Fruit fly (Drosophila melanogaster) whole organism, wandering third instar larva: ENCODE data around the gene CG11929.

Experiments used
- Abd-B ChIP-seq: fragments of >200 bp; optimal IDR thresholded peaks from 2 replicates; lab custom pipeline; 2017; ENCODE audit warnings: missing biosample characterization, missing genetic modification characterization
- CG32264 ChIP-seq: fragments of 200-800 bp; sonication (Bioruptor generic); optimal IDR thresholded peaks from 2 replicates; lab custom pipeline; 2016; ENCODE audit warnings: missing biosample characterization, missing genetic modification characterization
- CrebA ChIP-seq: fragments of 200-800 bp; sonication (Bioruptor generic); optimal IDR thresholded peaks from 2 replicates; lab custom pipeline; 2016; ENCODE audit warnings: missing biosample characterization, mild to moderate bottlenecking, missing genetic modification characterization, borderline replicate concordance
- Dif ChIP-seq: fragments of 200-275, 200-300 bp; sonication (Bioruptor generic); optimal IDR thresholded peaks from 2 replicates; lab custom pipeline; 2018; ENCODE audit warnings: missing biosample characterization, missing genetic modification characterization; ENCODE audit not compliant: partially characterized antibody
- GATAd ChIP-seq: sonication (Bioruptor generic); optimal IDR thresholded peaks from 2 replicates; lab custom pipeline; 2016; ENCODE audit warnings: missing biosample characterization, missing genetic modification characterization
- HLH106 ChIP-seq: fragments of 200-800 bp; optimal IDR thresholded peaks from 3 replicates; lab custom pipeline; 2019; ENCODE audit warnings: missing biosample characterization, mild to moderate bottlenecking, missing genetic modification characterization, moderate library complexity
- Hnf4 ChIP-seq: fragments of 200-800 bp; sonication (Bioruptor generic); optimal IDR thresholded peaks from 2 replicates; lab custom pipeline; 2016; ENCODE audit warnings: missing biosample characterization, mild to moderate bottlenecking, missing genetic modification characterization
- Hr78 ChIP-seq: fragments of >200 bp; optimal IDR thresholded peaks from 2 replicates; lab custom pipeline; 2017; ENCODE audit warnings: missing biosample characterization, missing genetic modification characterization
- Hr83 ChIP-seq: fragments of 200-300 bp; sonication (Bioruptor generic); optimal IDR thresholded peaks from 2 replicates; lab custom pipeline; 2016; ENCODE audit warnings: missing biosample characterization, mild to moderate bottlenecking, missing genetic modification characterization, moderate library complexity; ENCODE audit not compliant: poor library complexity, severe bottlenecking
- Jra ChIP-seq: sonication (Bioruptor generic); optimal IDR thresholded peaks from 2 replicates; lab custom pipeline; 2016; ENCODE audit warnings: missing biosample characterization, missing genetic modification characterization
- Myc ChIP-seq: fragments of >200 bp; optimal IDR thresholded peaks from 2 replicates; lab custom pipeline; 2017
- N ChIP-seq: fragments of >200 bp; optimal IDR thresholded peaks from 2 replicates; lab custom pipeline; 2018; ENCODE audit warnings: missing biosample characterization, missing external identifiers, missing genetic modification characterization
- Rel ChIP-seq, 2 experiments: fragments of 200-800 bp; sonication (Bioruptor generic) in 1 of 2; optimal IDR thresholded peaks; 2 replicates in 1 of 2; 3 replicates in 1 of 2; lab custom pipeline; 2016 to 2019; ENCODE audit warnings: mild to moderate bottlenecking in 2 of 2, missing biosample characterization in 2 of 2, missing genetic modification characterization in 2 of 2, moderate library complexity in 1 of 2
- Sp1 ChIP-seq: fragments of 200-800 bp; sonication (Bioruptor generic); optimal IDR thresholded peaks from 3 replicates; lab custom pipeline; 2019; ENCODE audit warnings: missing biosample characterization, mild to moderate bottlenecking, missing genetic modification characterization, moderate library complexity
- Vsx2 ChIP-seq: fragments of 200-300, 225-300 bp; sonication (Bioruptor generic); optimal IDR thresholded peaks from 2 replicates; lab custom pipeline; 2018; ENCODE audit warnings: missing biosample characterization, missing genetic modification characterization; ENCODE audit not compliant: partially characterized antibody
- br ChIP-seq: fragments of 200-800 bp; sonication (Bioruptor generic); optimal IDR thresholded peaks from 2 replicates; lab custom pipeline; 2016; ENCODE audit warnings: missing biosample characterization, missing genetic modification characterization
- brk ChIP-seq: fragments of 200-800 bp; sonication (Bioruptor generic); optimal IDR thresholded peaks from 2 replicates; lab custom pipeline; 2016; ENCODE audit warnings: missing biosample characterization, mild to moderate bottlenecking, missing genetic modification characterization
- dmrt93B ChIP-seq: fragments of 200-800 bp; sonication (Bioruptor generic); optimal IDR thresholded peaks from 2 replicates; lab custom pipeline; 2018; ENCODE audit warnings: missing biosample characterization, mild to moderate bottlenecking, missing genetic modification characterization
- dsf ChIP-seq: sonication (Bioruptor generic); optimal IDR thresholded peaks from 2 replicates; lab custom pipeline; 2016; ENCODE audit warnings: missing biosample characterization, missing genetic modification characterization, borderline replicate concordance
- ey ChIP-seq: fragments of 200-800 bp; sonication (Bioruptor generic); optimal IDR thresholded peaks from 2 replicates; lab custom pipeline; 2016; ENCODE audit warnings: missing biosample characterization, missing genetic modification characterization
- foxo ChIP-seq, 2 experiments: fragments of 200-800 bp; sonication (Bioruptor generic); optimal IDR thresholded peaks; 2 replicates in 1 of 2; 3 replicates in 1 of 2; lab custom pipeline; 2016 to 2017; ENCODE audit warnings: missing biosample characterization in 2 of 2, missing genetic modification characterization in 2 of 2
- fru ChIP-seq: fragments of 200-800 bp; sonication (Bioruptor generic); optimal IDR thresholded peaks from 3 replicates; lab custom pipeline; 2016; ENCODE audit warnings: missing biosample characterization, mild to moderate bottlenecking, missing genetic modification characterization
- h ChIP-seq: fragments of 200-800 bp; sonication (Bioruptor generic); optimal IDR thresholded peaks from 3 replicates; lab custom pipeline; 2016; ENCODE audit warnings: missing biosample characterization, mild to moderate bottlenecking, missing genetic modification characterization
- jim ChIP-seq: fragments of 175-275, 200-325 bp; sonication (Bioruptor generic); optimal IDR thresholded peaks from 2 replicates; lab custom pipeline; 2016; ENCODE audit warnings: missing biosample characterization, mild to moderate bottlenecking, missing genetic modification characterization
- lola ChIP-seq: fragments of >200 bp; optimal IDR thresholded peaks from 2 replicates; lab custom pipeline; 2017; ENCODE audit warnings: missing biosample characterization, missing genetic modification characterization
- pan ChIP-seq: fragments of >200 bp; optimal IDR thresholded peaks from 2 replicates; lab custom pipeline; 2017
- psq ChIP-seq: fragments of 200-800 bp; sonication (Bioruptor generic); optimal IDR thresholded peaks from 3 replicates; lab custom pipeline; 2017; ENCODE audit warnings: missing biosample characterization, mild to moderate bottlenecking, missing genetic modification characterization, moderate library complexity
- rgr ChIP-seq: fragments of 200-800 bp; sonication (Bioruptor generic); optimal IDR thresholded peaks from 3 replicates; lab custom pipeline; 2016; ENCODE audit warnings: missing biosample characterization, mild to moderate bottlenecking, missing genetic modification characterization
- sv ChIP-seq: fragments of 200-800 bp; sonication (Bioruptor generic); optimal IDR thresholded peaks from 3 replicates; lab custom pipeline; 2016; ENCODE audit warnings: missing biosample characterization, missing genetic modification characterization
- tai ChIP-seq: sonication (Bioruptor generic); optimal IDR thresholded peaks from 2 replicates; lab custom pipeline; 2016; ENCODE audit warnings: missing biosample characterization, missing genetic modification characterization
- usp ChIP-seq: fragments of >200 bp; optimal IDR thresholded peaks from 2 replicates; lab custom pipeline; 2017; ENCODE audit warnings: missing biosample characterization, missing genetic modification characterization
- woc ChIP-seq: sonication (Bioruptor generic); optimal IDR thresholded peaks from 2 replicates; lab custom pipeline; 2016; ENCODE audit warnings: missing biosample characterization, mild to moderate bottlenecking, missing genetic modification characterization

CG11929 gene

dm6 chr2L:4682377-4682776 lies at the start of gene CG11929:
Gene CG11929 (plus strand): TSS chr2L:4682677.
- no peak for TF ChIP-seq Abd-B (GFP tag; lab: Kevin White, UChicago)
- no peak for TF ChIP-seq N
- TF ChIP-seq sv (GFP tag; lab: Kevin White, UChicago), result no peak
- no peak for TF ChIP-seq tai (GFP tag; lab: Kevin White, UChicago)
- no peak for TF ChIP-seq Rel (GFP tag; optimal IDR thresholded peaks at IDR 0.05; lab: Kevin White, UChicago)
- TF ChIP-seq Rel (tag; optimal IDR thresholded peaks at IDR 0.05; lab: Kevin White, UChicago), result no peak
- TF ChIP-seq pan (lab: Kevin White, UChicago), result no peak

dm6 chr2L:4632997-4633396 lies 49.5 kb upstream of the CG11929 start:
- no peak for TF ChIP-seq dsf
- no peak for TF ChIP-seq psq
- no peak for TF ChIP-seq h (GFP tag; lab: Kevin White, UChicago)
- TF ChIP-seq N, result no peak

dm6 chr2L:4635376-4635775 lies 47.1 kb upstream of the CG11929 start:
- peak; percentile 20 for TF ChIP-seq fru
- TF ChIP-seq woc (GFP tag; lab: Kevin White, UChicago), result peak; percentile 12
- peak; percentile 33 for TF ChIP-seq h (GFP tag; lab: Kevin White, UChicago)
- no peak for TF ChIP-seq Sp1
- TF ChIP-seq rgr (GFP tag; lab: Kevin White, UChicago), result peak; percentile 19
- TF ChIP-seq ey (GFP tag; lab: Kevin White, UChicago), result peak; percentile 11
- TF ChIP-seq foxo (GFP tag; optimal IDR thresholded peaks at IDR 0.05; lab: Kevin White, UChicago), result peak in 1 of 2 experiments; percentile 29
- no peak for TF ChIP-seq Hr78 (GFP tag; lab: Kevin White, UChicago)

DNA sequence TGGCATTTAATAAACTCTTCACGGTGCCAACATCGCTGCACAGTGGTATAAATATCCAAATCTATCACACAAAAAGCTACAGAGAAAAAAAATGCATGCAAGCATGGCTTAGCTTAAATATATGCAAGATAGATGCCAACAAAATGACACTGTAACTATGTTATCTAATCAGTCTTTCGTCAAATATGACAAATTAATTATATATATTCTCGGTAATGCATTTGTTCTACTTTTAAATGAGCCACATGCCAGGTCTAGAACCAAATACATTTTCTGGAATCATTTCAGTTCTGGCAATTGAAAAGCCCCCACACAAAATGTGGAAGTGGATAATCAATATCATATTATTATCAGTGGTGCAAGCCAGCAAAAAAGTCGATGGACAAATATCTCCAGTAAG lies 41.5 kb upstream of the CG11929 start, which contains the start of gene BG642163:
TSS of gene BG642163 (plus strand) at position 301 of the 400 bp plus-strand sequence.
- no peak for TF ChIP-seq ey (GFP tag; lab: Kevin White, UChicago)
- no peak for TF ChIP-seq foxo (GFP tag; optimal IDR thresholded peaks at IDR 0.05; lab: Kevin White, UChicago)
- TF ChIP-seq Hr83 (GFP tag; lab: Kevin White, UChicago), result no peak
- TF ChIP-seq CG32264 (GFP tag; lab: Kevin White, UChicago), result no peak
- TF ChIP-seq usp (GFP tag; lab: Kevin White, UChicago), result no peak
- TF ChIP-seq tai (GFP tag; lab: Kevin White, UChicago), result no peak
- TF ChIP-seq sv (GFP tag; lab: Kevin White, UChicago), result no peak
- TF ChIP-seq Hr78 (GFP tag; lab: Kevin White, UChicago), result no peak
- no peak for TF ChIP-seq N
- TF ChIP-seq h (GFP tag; lab: Kevin White, UChicago), result no peak
- no peak for TF ChIP-seq HLH106
- no peak for TF ChIP-seq Myc
- TF ChIP-seq fru, result no peak
- no peak for TF ChIP-seq brk
- no peak for TF ChIP-seq CrebA
- TF ChIP-seq lola (GFP tag; lab: Kevin White, UChicago), result no peak
- TF ChIP-seq pan (lab: Kevin White, UChicago), result no peak
- TF ChIP-seq Sp1, result no peak
- no peak for TF ChIP-seq Jra
- TF ChIP-seq dmrt93B (GFP tag; lab: Kevin White, UChicago), result no peak

DNA sequence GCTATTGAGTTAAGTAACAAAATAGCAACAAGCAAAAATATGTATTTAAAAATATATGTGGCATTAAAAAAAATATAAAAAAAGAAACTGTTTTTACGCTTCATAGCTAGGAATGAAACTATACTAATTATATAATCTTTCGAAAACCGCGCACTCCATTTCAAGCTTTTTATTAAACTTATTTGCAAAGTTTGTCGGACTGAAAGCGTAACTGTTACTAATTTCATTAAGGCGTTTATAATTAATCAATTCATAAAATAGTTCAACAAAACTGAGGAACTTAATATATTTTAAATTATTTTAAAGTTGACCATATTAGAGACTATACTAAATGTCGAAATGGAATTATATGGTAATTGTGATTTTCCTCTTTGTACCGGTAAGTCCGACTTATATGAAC lies 39.8 kb upstream of the CG11929 start, which contains the start of gene CG15635:
TSS of gene CG15635 (plus strand) at position 301 of the 400 bp plus-strand sequence.
- TF ChIP-seq Sp1 (no peak), woc (GFP tag; lab: Kevin White, UChicago) (no peak), GATAd (GFP tag; lab: Kevin White, UChicago) (no peak)

- TF ChIP-seq pan (lab: Kevin White, UChicago) (no peak), Hnf4 (GFP tag; lab: Kevin White, UChicago) (no peak), ey (GFP tag; lab: Kevin White, UChicago) (no peak), Jra (no peak), jim (GFP tag; lab: Kevin White, UChicago) (no peak), Sp1 (no peak), br (GFP tag; lab: Kevin White, UChicago) (no peak), CG32264 (GFP tag; lab: Kevin White, UChicago) (no peak), N (no peak), Hr83 (GFP tag; lab: Kevin White, UChicago) (no peak), dsf (no peak), tai (GFP tag; lab: Kevin White, UChicago) (no peak), brk (no peak), Dif (GFP tag; lab: Kevin White, UChicago) (no peak), Vsx2 (GFP tag; lab: Kevin White, UChicago) (no peak)
These were observed 35.7 kb upstream of the CG11929 start, which contains the start of gene CG43798 for dm6 chr2L:4646751-4647150. Gene CG43798 (plus strand): TSS chr2L:4647051.
